Fruit fly (Drosophila melanogaster): ENCODE measurements around the gene His3.3A.

Gene His3.3A

DNA sequence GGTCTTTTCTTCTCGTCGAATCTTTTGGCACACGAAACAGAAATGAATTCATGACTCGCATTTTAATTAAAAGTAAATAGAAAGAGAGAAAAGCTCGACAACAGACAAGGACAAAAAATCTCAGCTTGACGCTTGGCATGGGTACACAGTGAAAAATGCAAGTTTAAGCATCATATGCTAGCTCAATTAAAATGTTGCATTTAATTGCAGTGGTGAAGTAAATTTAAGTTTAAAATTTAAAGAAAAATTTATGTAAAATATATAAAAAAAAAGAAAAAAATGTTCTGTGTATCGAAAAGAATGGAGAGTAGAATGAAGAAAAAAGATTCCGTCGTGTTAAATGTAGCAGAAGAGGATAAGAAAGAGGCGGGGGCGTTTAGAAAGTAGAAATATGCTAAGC, 30.7 kb downstream of the His3.3A start:
- TF ChIP-seq Hr38 (GFP tag; optimal IDR thresholded peaks at IDR 0.05) (no peak), Lpt (GFP tag; optimal IDR thresholded peaks at IDR 0.05) (no peak), CG11902 (GFP tag; optimal IDR thresholded peaks at IDR 0.05) (no peak), CG9139 (GFP tag; optimal IDR thresholded peaks at IDR 0.05) (no peak), acj6 (GFP tag; optimal IDR thresholded peaks at IDR 0.05) (no peak), CG6276 (GFP tag; optimal IDR thresholded peaks at IDR 0.05) (peak; percentile 11), spab (GFP tag; optimal IDR thresholded peaks at IDR 0.05) (no peak), Sox102F (GFP tag; optimal IDR thresholded peaks at IDR 0.05) (peak; percentile 18), Ets21C (GFP tag; optimal IDR thresholded peaks at IDR 0.05) (no peak), CG34406 (GFP tag; optimal IDR thresholded peaks at IDR 0.05) (peak; percentile 37), Hr39 (GFP tag; optimal IDR thresholded peaks at IDR 0.05) (peak; percentile 14), CG6792 (GFP tag; optimal IDR thresholded peaks at IDR 0.05) (no peak), CG10631 (GFP tag; optimal IDR thresholded peaks at IDR 0.05) (peak; percentile 35), Smox (GFP tag; optimal IDR thresholded peaks at IDR 0.05) (no peak), dac (GFP tag; optimal IDR thresholded peaks at IDR 0.05) (no peak), eg (GFP tag; IDR thresholded peaks at IDR 0.05) (0 out of 3 replicates have a peak, but pooled peaks have one; percentile 50), CG8319 (GFP tag; optimal IDR thresholded peaks at IDR 0.05) (no peak), fkh (GFP tag; optimal IDR thresholded peaks at IDR 0.05) (no peak), Gug (GFP tag; IDR thresholded peaks at IDR 0.05) (no peak), CG11762 (GFP tag; optimal IDR thresholded peaks at IDR 0.05; ENCODE audit: insufficient read depth) (no peak), CG7368 (GFP tag; optimal IDR thresholded peaks at IDR 0.05) (no peak), CG15336 (GFP tag; IDR thresholded peaks at IDR 0.05) (peak; percentile 79), salr (GFP tag; optimal IDR thresholded peaks at IDR 0.05) (peak in 1 of 2 experiments; percentile 9), Eip93F (GFP tag; optimal IDR thresholded peaks at IDR 0.05) (no peak), CG8119 (GFP tag; IDR thresholded peaks at IDR 0.05) (peak; percentile 49; the same call in 1 of the 3 replicates), pdm3 (GFP tag; optimal IDR thresholded peaks at IDR 0.05) (peak; percentile 32), Blimp-1 (GFP tag; optimal IDR thresholded peaks at IDR 0.05) (no peak), CG1621 (tag; optimal IDR thresholded peaks at IDR 0.05) (no peak), lz (GFP tag; optimal IDR thresholded peaks at IDR 0.05) (peak; percentile 7), Eip75B (GFP tag; optimal IDR thresholded peaks at IDR 0.05) (no peak), Eip78C (GFP tag) (peak; percentile 57), CG32006 (GFP tag; optimal IDR thresholded peaks at IDR 0.05) (peak; percentile 65), CG10669 (GFP tag; optimal IDR thresholded peaks at IDR 0.05) (no peak), fd59A (GFP tag; optimal IDR thresholded peaks at IDR 0.05) (no peak), Sox14 (GFP tag; optimal IDR thresholded peaks at IDR 0.05) (no peak), CG31627 (GFP tag; optimal IDR thresholded peaks at IDR 0.05) (peak; percentile 20), net (GFP tag; optimal IDR thresholded peaks at IDR 0.05) (no peak), CG6163 (GFP tag; IDR thresholded peaks at IDR 0.05) (peak; percentile 47; the same call in 2 of the 3 replicates), CG4318 (GFP tag; optimal IDR thresholded peaks at IDR 0.05) (peak; percentile 12), topi (GFP tag; optimal IDR thresholded peaks at IDR 0.05) (peak; percentile 31), achi (GFP tag; optimal IDR thresholded peaks at IDR 0.05) (peak; percentile 37), CG3919 (GFP tag; optimal IDR thresholded peaks at IDR 0.05) (no peak), vri (GFP tag; optimal IDR thresholded peaks at IDR 0.05) (no peak), Met (GFP tag; optimal IDR thresholded peaks at IDR 0.05) (peak; percentile 43), Sox15 (GFP tag; optimal IDR thresholded peaks at IDR 0.05) (no peak), cyc (GFP tag; optimal IDR thresholded peaks at IDR 0.05) (peak; percentile 34), dsx (GFP tag; optimal IDR thresholded peaks at IDR 0.05; ENCODE audit: poor library complexity, severe bottlenecking) (no peak), Ets96B (tag; optimal IDR thresholded peaks at IDR 0.05) (peak; percentile 13), esn (GFP tag; optimal IDR thresholded peaks at IDR 0.05) (peak; percentile 49), CG6854 (GFP tag; optimal IDR thresholded peaks at IDR 0.05) (no peak), CG3032 (tag; optimal IDR thresholded peaks at IDR 0.05) (no peak), svp (GFP tag) (peak; percentile 73), Hr4 (GFP tag; optimal IDR thresholded peaks at IDR 0.05) (peak; percentile 51)
